Fruit fly (Drosophila melanogaster) whole organism, embryonic: ENCODE data around the gene Mip.

Experiments
- Awh ChIP-seq: fragments of 200-800 bp; sonication (Bioruptor generic); IDR thresholded peaks from 2 replicates; pipeline ENCODE4, ENCODE4 v1.3.6; 2022; ENCODE audit warnings: missing biosample characterization, missing genetic modification characterization
- BEAF-32 ChIP-seq: fragments of 200-800 bp; sonication (Bioruptor generic); optimal IDR thresholded peaks from 3 replicates; lab custom pipeline; 2017; ENCODE audit warnings: missing biosample characterization, missing genetic modification characterization, mild to moderate bottlenecking, moderate library complexity, missing genetic modification reagents
- CG11456 ChIP-seq: fragments of 200-800 bp; sonication (Bioruptor generic); IDR thresholded peaks from 3 replicates; pipeline ENCODE4 v1.3.6; 2022; ENCODE audit warnings: missing biosample characterization, missing genetic modification characterization
- CG13894 ChIP-seq: fragments of 200-800 bp; sonication (Bioruptor generic); optimal IDR thresholded peaks from 3 replicates; lab custom pipeline; 2018; ENCODE audit warnings: missing biosample characterization, mild to moderate bottlenecking, missing genetic modification characterization, moderate library complexity
- CG17359 ChIP-seq: fragments of 200-800 bp; sonication (Bioruptor generic); optimal IDR thresholded peaks from 3 replicates; lab custom pipeline; 2018; ENCODE audit warnings: missing biosample characterization, mild to moderate bottlenecking, missing genetic modification characterization, moderate library complexity
- CG1832 ChIP-seq: fragments of 200-800 bp; sonication (Bioruptor generic); optimal IDR thresholded peaks from 2 replicates; lab custom pipeline; 2017; ENCODE audit warnings: missing biosample characterization, mild to moderate bottlenecking, missing genetic modification characterization, inconsistent platforms
- CG4360 ChIP-seq: fragments of 200-800 bp; sonication (Bioruptor generic); IDR thresholded peaks from 2 replicates; pipeline ENCODE4 v1.3.6; 2022; ENCODE audit warnings: missing biosample characterization, missing genetic modification characterization
- CG6765 ChIP-seq: fragments of 200-800 bp; sonication (Bioruptor generic); optimal IDR thresholded peaks from 3 replicates; lab custom pipeline; 2017; ENCODE audit warnings: missing biosample characterization, mild to moderate bottlenecking, missing genetic modification characterization
- CG8924 ChIP-seq: fragments of 200-800 bp; optimal IDR thresholded peaks from 3 replicates; lab custom pipeline; 2019; ENCODE audit warnings: missing biosample characterization, mild to moderate bottlenecking, missing genetic modification characterization, moderate library complexity
- Drgx ChIP-seq: fragments of 200-800 bp; sonication (Bioruptor generic); IDR thresholded peaks from 2 replicates; pipeline ENCODE4 v1.3.6; 2022; ENCODE audit warnings: missing biosample characterization, missing genetic modification characterization
- HLH54F ChIP-seq: fragments of 200-800 bp; sonication (Bioruptor generic); optimal IDR thresholded peaks from 3 replicates; lab custom pipeline; 2016; ENCODE audit warnings: missing biosample characterization, missing genetic modification characterization
- Hsf ChIP-seq: fragments of 200-800 bp; sonication (Bioruptor generic); optimal IDR thresholded peaks from 3 replicates; lab custom pipeline; 2016; ENCODE audit warnings: missing biosample characterization, missing genetic modification characterization
- Kr ChIP-seq: fragments of 200-800 bp; sonication (Bioruptor generic); optimal IDR thresholded peaks from 2 replicates; lab custom pipeline; 2017; ENCODE audit warnings: missing biosample characterization, mild to moderate bottlenecking, missing genetic modification characterization
- Nf-YB ChIP-seq: fragments of 200-800 bp; sonication (Bioruptor generic); optimal IDR thresholded peaks from 3 replicates; lab custom pipeline; 2019; ENCODE audit warnings: missing biosample characterization, mild to moderate bottlenecking, missing genetic modification characterization, moderate library complexity
- Optix ChIP-seq: fragments of 200-800 bp; sonication (Bioruptor generic); IDR thresholded peaks from 3 replicates; pipeline ENCODE4 v1.3.6; 2022; ENCODE audit warnings: missing biosample characterization, missing genetic modification characterization
- Poxn ChIP-seq: fragments of 200-800 bp; sonication (Bioruptor generic); IDR thresholded peaks from 2 replicates; pipeline ENCODE4 v1.3.6; 2022; ENCODE audit warnings: missing biosample characterization, missing genetic modification characterization
- ab ChIP-seq: fragments of 200-800 bp; sonication (Bioruptor generic); optimal IDR thresholded peaks from 2 replicates; lab custom pipeline; 2016; ENCODE audit warnings: missing biosample characterization, missing genetic modification characterization
- bab2 ChIP-seq: fragments of 200-800 bp; sonication (Bioruptor generic); optimal IDR thresholded peaks from 2 replicates; lab custom pipeline; 2016; ENCODE audit warnings: missing biosample characterization, missing genetic modification characterization
- crol ChIP-seq: fragments of 200-800 bp; sonication (Bioruptor generic); IDR thresholded peaks from 2 replicates; pipeline ENCODE4 v1.3.6; 2022; ENCODE audit warnings: missing biosample characterization, missing genetic modification characterization
- fd3F ChIP-seq: fragments of 200-800 bp; sonication (Bioruptor generic); optimal IDR thresholded peaks from 2 replicates; lab custom pipeline; 2018; ENCODE audit warnings: missing biosample characterization, mild to moderate bottlenecking, missing genetic modification characterization, moderate library complexity
- gcm ChIP-seq: fragments of 200-800 bp; sonication (Bioruptor generic); optimal IDR thresholded peaks from 2 replicates; lab custom pipeline; 2019; ENCODE audit warnings: missing biosample characterization, mild to moderate bottlenecking, missing genetic modification characterization, moderate library complexity
- gsb ChIP-seq: fragments of 200-800 bp; sonication (Bioruptor generic); IDR thresholded peaks from 2 replicates; pipeline ENCODE4 v1.3.6; 2022; ENCODE audit warnings: missing biosample characterization, missing genetic modification characterization
- gsb-n ChIP-seq: fragments of 200-800 bp; sonication (Bioruptor generic); optimal IDR thresholded peaks from 3 replicates; lab custom pipeline; 2018; ENCODE audit warnings: missing biosample characterization, mild to moderate bottlenecking, missing genetic modification characterization
- kni ChIP-seq: fragments of 200-800 bp; sonication (Bioruptor generic); optimal IDR thresholded peaks from 3 replicates; lab custom pipeline; 2017; ENCODE audit warnings: mild to moderate bottlenecking, missing biosample characterization, missing genetic modification reagents, missing genetic modification characterization
- nerfin-1 ChIP-seq: fragments of 200-800 bp; sonication (Bioruptor generic); optimal IDR thresholded peaks from 3 replicates; lab custom pipeline; 2019; ENCODE audit warnings: missing biosample characterization, mild to moderate bottlenecking, missing genetic modification characterization, moderate library complexity
- nmo ChIP-seq: fragments of 200-800 bp; sonication (Bioruptor generic); optimal IDR thresholded peaks from 2 replicates; lab custom pipeline; 2018; ENCODE audit warnings: missing biosample characterization, mild to moderate bottlenecking, missing genetic modification characterization, moderate library complexity
- oc ChIP-seq: fragments of 200-800 bp; sonication (Bioruptor generic); optimal IDR thresholded peaks from 2 replicates; lab custom pipeline; 2018; ENCODE audit warnings: missing biosample characterization, mild to moderate bottlenecking, missing genetic modification characterization, moderate library complexity
- pros ChIP-seq: fragments of 200-800 bp; sonication (Bioruptor generic); optimal IDR thresholded peaks from 3 replicates; lab custom pipeline; 2019; ENCODE audit warnings: missing biosample characterization, mild to moderate bottlenecking, missing genetic modification characterization, moderate library complexity
- sd ChIP-seq: fragments of 200-800 bp; sonication (Bioruptor generic); optimal IDR thresholded peaks from 3 replicates; lab custom pipeline; 2018; ENCODE audit warnings: missing biosample characterization, mild to moderate bottlenecking, missing genetic modification characterization, moderate library complexity
- seq ChIP-seq: fragments of 200-800 bp; sonication (Bioruptor generic); IDR thresholded peaks from 2 replicates; pipeline ENCODE4 v1.3.6; 2022; ENCODE audit warnings: missing biosample characterization, missing genetic modification characterization
- sqz ChIP-seq: fragments of 200-800 bp; sonication (Bioruptor generic); optimal IDR thresholded peaks from 3 replicates; lab custom pipeline; 2018; ENCODE audit warnings: missing biosample characterization, mild to moderate bottlenecking, missing genetic modification characterization
- tap ChIP-seq: fragments of 200-800 bp; optimal IDR thresholded peaks from 3 replicates; lab custom pipeline; 2019; ENCODE audit warnings: missing biosample characterization, mild to moderate bottlenecking, missing genetic modification characterization, moderate library complexity
- tll ChIP-seq, 2 experiments: fragments of 200-800 bp in 1 of 2; fragments of >200 bp in 1 of 2; sonication (Bioruptor generic) in 1 of 2; optimal IDR thresholded peaks; 2 replicates each; lab custom pipeline; 2017 to 2019; ENCODE audit warnings: missing biosample characterization in 2 of 2, missing genetic modification characterization in 2 of 2, mild to moderate bottlenecking in 1 of 2, moderate library complexity in 1 of 2
- vnd ChIP-seq: fragments of 200-800 bp; sonication (Bioruptor generic); IDR thresholded peaks from 3 replicates; pipeline ENCODE4 v1.3.6; 2022; ENCODE audit warnings: missing biosample characterization, missing genetic modification characterization; ENCODE audit not compliant: partially characterized antibody
- zen ChIP-seq: fragments of 200-800 bp; sonication (Bioruptor generic); optimal IDR thresholded peaks from 3 replicates; lab custom pipeline; 2018; ENCODE audit warnings: missing biosample characterization, mild to moderate bottlenecking, missing genetic modification characterization, moderate library complexity

Gene Mip

dm6 chr3L:17374956-17375621 is 25.6 kb upstream of the Mip start (continued):
- TF ChIP-seq Drgx (GFP tag; lab: Robert Waterston, UW): 0 out of 2 replicates have a peak, but pooled peaks have one; percentile 35
- TF ChIP-seq, all 482 proteins: peak for 14

- no peak for TF ChIP-seq CG17359 (tag; lab: Kevin White, UChicago)
- peak; percentile 28 for TF ChIP-seq sd (tag; lab: Kevin White, UChicago)
- TF ChIP-seq CG8924 (tag; lab: Kevin White, UChicago): peak; percentile 26
- TF ChIP-seq gcm (GFP tag; lab: Kevin White, UChicago): peak; percentile 61
- peak; percentile 72; the same call in 1 of the 2 replicates for TF ChIP-seq Awh (GFP tag; lab: Robert Waterston, UW)
- no peak for TF ChIP-seq CG4360 (GFP tag; lab: Robert Waterston, UW)
- TF ChIP-seq Poxn (GFP tag; lab: Robert Waterston, UW): no peak
- TF ChIP-seq kni (GFP tag; lab: Kevin White, UChicago): peak; percentile 47
- peak; percentile 51 for TF ChIP-seq gsb-n (tag; lab: Kevin White, UChicago)
- TF ChIP-seq BEAF-32 (GFP tag; lab: Kevin White, UChicago): no peak
- peak; percentile 41 for TF ChIP-seq Nf-YB (GFP tag; lab: Kevin White, UChicago)
- TF ChIP-seq seq: peak; percentile 50; the same call in 1 of the 2 replicates
- TF ChIP-seq Hsf (GFP tag; lab: Kevin White, UChicago): no peak
- TF ChIP-seq zen (tag; lab: Kevin White, UChicago): peak; percentile 69
- TF ChIP-seq oc (tag; lab: Kevin White, UChicago): peak; percentile 25
- no peak for TF ChIP-seq bab2 (GFP tag; lab: Kevin White, UChicago)
- peak; percentile 76 for TF ChIP-seq Kr (GFP tag; lab: Kevin White, UChicago)
- TF ChIP-seq CG11456 (GFP tag; lab: Robert Waterston, UW): no peak
- TF ChIP-seq nerfin-1 (tag; lab: Kevin White, UChicago): peak; percentile 89
- peak; percentile 68 for TF ChIP-seq CG1832 (GFP tag; lab: Kevin White, UChicago)
- TF ChIP-seq crol (GFP tag; lab: Robert Waterston, UW): peak; percentile 77
- TF ChIP-seq pros: peak; percentile 91
- TF ChIP-seq Optix (GFP tag; lab: Robert Waterston, UW): no peak
Measured at dm6 chr3L:17366936-17367335, 17.5 kb upstream of the Mip start.

DNA sequence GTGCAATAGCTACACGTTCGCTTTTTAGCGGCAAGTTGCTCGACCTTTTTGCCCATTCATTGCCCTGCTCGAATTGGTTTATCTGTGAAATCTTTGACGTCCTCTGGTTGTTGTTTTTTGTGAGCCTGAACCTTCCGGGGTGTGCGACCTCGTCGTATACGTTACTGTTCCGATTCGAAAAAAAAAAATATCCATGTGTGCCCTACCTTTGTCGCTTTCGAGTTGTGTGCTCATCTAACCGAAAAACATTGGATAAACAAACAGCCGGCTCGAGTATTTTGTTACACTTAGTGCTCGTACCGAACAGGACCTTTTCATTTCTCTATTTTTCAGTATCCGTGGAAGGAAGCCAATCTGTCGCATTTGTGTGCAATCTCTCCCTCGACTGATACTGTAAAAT is 14.6 kb upstream of the Mip start:
- TF ChIP-seq vnd (0 out of 3 replicates have a peak, but pooled peaks have one; percentile 12), fd3F (GFP tag; lab: Kevin White, UChicago) (no peak), CG6765 (GFP tag; lab: Kevin White, UChicago) (no peak), tll (GFP tag; optimal IDR thresholded peaks at IDR 0.05; lab: Kevin White, UChicago) (peak in 1 of 2 experiments; percentile 62), ab (GFP tag; lab: Kevin White, UChicago) (no peak), nmo (GFP tag; lab: Kevin White, UChicago) (no peak), pros (peak; percentile 72), sqz (GFP tag; lab: Kevin White, UChicago) (peak; percentile 55), gsb (GFP tag; lab: Robert Waterston, UW) (no peak), CG13894 (tag; lab: Kevin White, UChicago) (peak; percentile 14), CG4360 (GFP tag; lab: Robert Waterston, UW) (peak; percentile 55; the same call in 1 of the 2 replicates), HLH54F (GFP tag; lab: Kevin White, UChicago) (no peak), tap (tag; lab: Kevin White, UChicago) (peak; percentile 50), oc (tag; lab: Kevin White, UChicago) (peak; percentile 89)
- TF ChIP-seq, all 482 proteins: peak for 8
